Fruit fly (Drosophila melanogaster) whole organism, embryonic: ENCODE results near the gene RhoGAPp190.
A peak's percentile ranks its signal among the peaks of the same experiment; 100 is the strongest.

Experiments
- ATbp ChIP-seq: fragments of 200-800 bp; sonication (Bioruptor generic); optimal IDR thresholded peaks from 2 replicates; lab custom pipeline; 2017; ENCODE audit warnings: missing biosample characterization, mild to moderate bottlenecking, missing genetic modification characterization, missing genetic modification reagents
- Adf1 ChIP-seq: fragments of 200-800 bp; sonication (Bioruptor generic); IDR thresholded peaks from 2 replicates; pipeline ENCODE4 v1.3.6; 2022; ENCODE audit warnings: missing biosample characterization, missing genetic modification characterization
- Atf3 ChIP-seq: fragments of 200-800 bp; sonication (Bioruptor generic); optimal IDR thresholded peaks from 3 replicates; lab custom pipeline; 2016; ENCODE audit warnings: missing biosample characterization, missing genetic modification characterization
- CG12219 ChIP-seq: fragments of 200-800 bp; sonication (Bioruptor generic); optimal IDR thresholded peaks from 3 replicates; lab custom pipeline; 2018; ENCODE audit warnings: missing biosample characterization, mild to moderate bottlenecking, missing genetic modification characterization
- CG12769 ChIP-seq: fragments of 200-800 bp; sonication (Bioruptor generic); optimal IDR thresholded peaks from 2 replicates; lab custom pipeline; 2019; ENCODE audit warnings: missing biosample characterization, mild to moderate bottlenecking, missing genetic modification characterization, moderate library complexity
- CG15073 ChIP-seq: fragments of 200-800 bp; sonication (Bioruptor generic); optimal IDR thresholded peaks from 2 replicates; lab custom pipeline; 2016; ENCODE audit warnings: missing biosample characterization, missing genetic modification characterization
- CG17359 ChIP-seq: fragments of 200-800 bp; sonication (Bioruptor generic); optimal IDR thresholded peaks from 3 replicates; lab custom pipeline; 2018; ENCODE audit warnings: missing biosample characterization, mild to moderate bottlenecking, missing genetic modification characterization, moderate library complexity
- CG17385 ChIP-seq: fragments of 200-800 bp; sonication (Bioruptor generic); optimal IDR thresholded peaks from 3 replicates; lab custom pipeline; 2018; ENCODE audit warnings: missing biosample characterization, mild to moderate bottlenecking, missing genetic modification characterization
- CG2712 ChIP-seq: fragments of 200-800 bp; optimal IDR thresholded peaks from 3 replicates; lab custom pipeline; 2019; ENCODE audit warnings: missing biosample characterization, mild to moderate bottlenecking, missing genetic modification characterization, moderate library complexity
- CG31388 ChIP-seq: fragments of 200-800 bp; sonication (Bioruptor generic); optimal IDR thresholded peaks from 2 replicates; lab custom pipeline; 2016; ENCODE audit warnings: missing biosample characterization, missing genetic modification characterization
- CG3163 ChIP-seq: fragments of 200-800 bp; sonication (Bioruptor generic); optimal IDR thresholded peaks from 3 replicates; lab custom pipeline; 2016; ENCODE audit warnings: missing biosample characterization, missing genetic modification characterization
- CG32767 ChIP-seq: fragments of 200-800 bp; sonication (Bioruptor generic); IDR thresholded peaks from 2 replicates; pipeline ENCODE4 v1.3.6; 2022; ENCODE audit warnings: missing biosample characterization, missing genetic modification characterization
- CG34376 ChIP-seq: fragments of 200-800 bp; sonication (Bioruptor generic); optimal IDR thresholded peaks from 2 replicates; lab custom pipeline; 2018; ENCODE audit warnings: missing biosample characterization, mild to moderate bottlenecking, missing genetic modification characterization
- CG5180 ChIP-seq: fragments of 200-800 bp; sonication (Bioruptor generic); optimal IDR thresholded peaks from 3 replicates; lab custom pipeline; 2017; ENCODE audit warnings: missing biosample characterization, missing genetic modification characterization, mild to moderate bottlenecking, moderate library complexity, missing genetic modification reagents
- CHES-1-like ChIP-seq: fragments of 200-800 bp; sonication (Bioruptor generic); optimal IDR thresholded peaks from 2 replicates; lab custom pipeline; 2016; ENCODE audit warnings: missing biosample characterization, missing genetic modification characterization
- Dll ChIP-seq: fragments of 200-800 bp; sonication (Bioruptor generic); IDR thresholded peaks from 4 replicates; pipeline ENCODE4 v1.3.6; 2022; ENCODE audit warnings: missing biosample characterization, missing genetic modification characterization; ENCODE audit not compliant: partially characterized antibody
- Doc3 ChIP-seq: fragments of 200-800 bp; sonication (Bioruptor generic); IDR thresholded peaks from 3 replicates; pipeline ENCODE4 v1.3.6; 2022; ENCODE audit warnings: missing biosample characterization, missing genetic modification characterization; ENCODE audit not compliant: partially characterized antibody
- Drgx ChIP-seq: fragments of 200-800 bp; sonication (Bioruptor generic); IDR thresholded peaks from 2 replicates; pipeline ENCODE4 v1.3.6; 2022; ENCODE audit warnings: missing biosample characterization, missing genetic modification characterization
- E2f2 ChIP-seq: fragments of 200-800 bp; sonication (Bioruptor generic); IDR thresholded peaks from 2 replicates; pipeline ENCODE4 v1.3.6; 2022; ENCODE audit warnings: missing biosample characterization, missing genetic modification characterization
- HHEX ChIP-seq: fragments of 200-800 bp; sonication (Bioruptor generic); optimal IDR thresholded peaks from 3 replicates; lab custom pipeline; 2017; ENCODE audit warnings: missing biosample characterization, mild to moderate bottlenecking, missing genetic modification characterization, missing genetic modification reagents
- Hr39 ChIP-seq: fragments of >200 bp; optimal IDR thresholded peaks from 2 replicates; lab custom pipeline; 2017
- Hr51 ChIP-seq, 2 experiments: fragments of 200-800 bp; sonication (Bioruptor generic); optimal IDR thresholded peaks; 2 replicates in 1 of 2; 3 replicates in 1 of 2; lab custom pipeline; 2016 to 2018; ENCODE audit warnings: missing biosample characterization in 2 of 2, missing genetic modification characterization in 2 of 2, mild to moderate bottlenecking in 1 of 2, moderate library complexity in 1 of 2
- Meics ChIP-seq: fragments of 200-800 bp; sonication (Bioruptor generic); optimal IDR thresholded peaks from 2 replicates; lab custom pipeline; 2017; ENCODE audit warnings: missing biosample characterization, mild to moderate bottlenecking, missing genetic modification characterization
- Nf-YC ChIP-seq: fragments of 200-800 bp; optimal IDR thresholded peaks from 3 replicates; lab custom pipeline; 2019; ENCODE audit warnings: missing biosample characterization, mild to moderate bottlenecking, missing genetic modification characterization, moderate library complexity
- Pdp1 ChIP-seq, 2 experiments: fragments of 200-800 bp; sonication (Bioruptor generic); optimal IDR thresholded peaks; 3 replicates each; lab custom pipeline; 2016; ENCODE audit warnings: missing biosample characterization in 2 of 2, missing genetic modification characterization in 2 of 2, mild to moderate bottlenecking in 1 of 2, moderate library complexity in 1 of 2
- Six4 ChIP-seq: fragments of 200-800 bp; sonication (Bioruptor generic); optimal IDR thresholded peaks from 2 replicates; lab custom pipeline; 2016; ENCODE audit warnings: missing biosample characterization, missing genetic modification characterization
- Trl ChIP-seq, 3 experiments: fragments of >200 bp in 2 of 3; fragments of 200-800 bp in 1 of 3; sonication (Bioruptor generic) in 1 of 3; optimal IDR thresholded peaks; 2 replicates in 1 of 3; 3 replicates in 2 of 3; lab custom pipeline; 2016 to 2017; ENCODE audit warnings: missing biosample characterization in 1 of 3, missing genetic modification characterization in 1 of 3
- abd-A ChIP-seq: fragments of 200-800 bp; sonication (Bioruptor generic); optimal IDR thresholded peaks from 3 replicates; lab custom pipeline; 2019; ENCODE audit warnings: missing biosample characterization, mild to moderate bottlenecking, missing genetic modification characterization, moderate library complexity
- bbx ChIP-seq: fragments of 200-800 bp; sonication (Bioruptor generic); IDR thresholded peaks from 2 replicates; pipeline ENCODE4 v1.3.6; 2022; ENCODE audit warnings: missing biosample characterization, missing genetic modification characterization; ENCODE audit not compliant: partially characterized antibody
- btn ChIP-seq: fragments of 200-800 bp; sonication (Bioruptor generic); optimal IDR thresholded peaks from 2 replicates; lab custom pipeline; 2016; ENCODE audit warnings: missing biosample characterization, missing genetic modification characterization
- cg ChIP-seq: fragments of 200-800 bp; sonication (Bioruptor generic); optimal IDR thresholded peaks from 3 replicates; lab custom pipeline; 2019; ENCODE audit warnings: missing biosample characterization, mild to moderate bottlenecking, missing genetic modification characterization, moderate library complexity
- ems ChIP-seq: fragments of 200-800 bp; sonication (Bioruptor generic); optimal IDR thresholded peaks from 3 replicates; lab custom pipeline; 2016; ENCODE audit warnings: missing biosample characterization, missing genetic modification characterization
- gem ChIP-seq: fragments of 200-800 bp; sonication (Bioruptor generic); optimal IDR thresholded peaks from 2 replicates; lab custom pipeline; 2019; ENCODE audit warnings: missing biosample characterization, mild to moderate bottlenecking, missing genetic modification characterization, moderate library complexity
- hkb ChIP-seq, 2 experiments: fragments of 200-800 bp in 1 of 2; fragments of >200 bp in 1 of 2; sonication (Bioruptor generic) in 1 of 2; IDR thresholded peaks in 1 of 2; optimal IDR thresholded peaks in 1 of 2; 2 replicates each; pipeline versions ENCODE4 v1.3.6 to Lab custom; 2017 to 2022; ENCODE audit warnings: missing biosample characterization in 1 of 2, missing genetic modification characterization in 1 of 2
- kni ChIP-seq: fragments of 200-800 bp; sonication (Bioruptor generic); optimal IDR thresholded peaks from 3 replicates; lab custom pipeline; 2017; ENCODE audit warnings: mild to moderate bottlenecking, missing biosample characterization, missing genetic modification reagents, missing genetic modification characterization
- lilli ChIP-seq: fragments of 200-800 bp; sonication (Bioruptor generic); optimal IDR thresholded peaks from 3 replicates; lab custom pipeline; 2016; ENCODE audit warnings: missing biosample characterization, missing genetic modification characterization
- oc ChIP-seq: fragments of 200-800 bp; sonication (Bioruptor generic); optimal IDR thresholded peaks from 2 replicates; lab custom pipeline; 2018; ENCODE audit warnings: missing biosample characterization, mild to moderate bottlenecking, missing genetic modification characterization, moderate library complexity
- onecut ChIP-seq: fragments of 200-800 bp; sonication (Bioruptor generic); IDR thresholded peaks from 2 replicates; pipeline ENCODE4 v1.3.6; 2022; ENCODE audit warnings: missing biosample characterization, missing genetic modification characterization
- pros ChIP-seq: fragments of 200-800 bp; sonication (Bioruptor generic); optimal IDR thresholded peaks from 3 replicates; lab custom pipeline; 2019; ENCODE audit warnings: missing biosample characterization, mild to moderate bottlenecking, missing genetic modification characterization, moderate library complexity
- sens ChIP-seq: fragments of 200-800 bp; sonication (Bioruptor generic); peaks from one replicate; lab custom pipeline; 2016; ENCODE audit warnings: missing biosample characterization, missing genetic modification characterization
- seq ChIP-seq: fragments of 200-800 bp; sonication (Bioruptor generic); IDR thresholded peaks from 2 replicates; pipeline ENCODE4 v1.3.6; 2022; ENCODE audit warnings: missing biosample characterization, missing genetic modification characterization
- so ChIP-seq: fragments of 200-800 bp; sonication (Bioruptor generic); IDR thresholded peaks from 3 replicates; pipeline ENCODE4 v1.3.6; 2022; ENCODE audit warnings: missing biosample characterization, missing genetic modification characterization
- sqz ChIP-seq: fragments of 200-800 bp; sonication (Bioruptor generic); optimal IDR thresholded peaks from 3 replicates; lab custom pipeline; 2018; ENCODE audit warnings: missing biosample characterization, mild to moderate bottlenecking, missing genetic modification characterization
- sr ChIP-seq: fragments of 200-800 bp; sonication (Bioruptor generic); IDR thresholded peaks from 3 replicates; pipeline ENCODE4 v1.3.6; 2022; ENCODE audit warnings: missing biosample characterization, missing genetic modification characterization
- wdn ChIP-seq: fragments of 200-800 bp; sonication (Bioruptor generic); IDR thresholded peaks from 2 replicates; pipeline ENCODE4 v1.3.6; 2022; ENCODE audit warnings: missing biosample characterization, missing genetic modification characterization
- z ChIP-seq: fragments of 200-800 bp; sonication (Bioruptor generic); IDR thresholded peaks from 3 replicates; pipeline ENCODE4 v1.3.6; 2022; ENCODE audit warnings: missing biosample characterization, missing genetic modification characterization
- zen2 ChIP-seq: fragments of 200-800 bp; sonication (Bioruptor generic); IDR thresholded peaks from 3 replicates; pipeline ENCODE4 v1.3.6; 2022; ENCODE audit warnings: missing biosample characterization, missing genetic modification characterization; ENCODE audit not compliant: partially characterized antibody

Gene RhoGAPp190

DNA sequence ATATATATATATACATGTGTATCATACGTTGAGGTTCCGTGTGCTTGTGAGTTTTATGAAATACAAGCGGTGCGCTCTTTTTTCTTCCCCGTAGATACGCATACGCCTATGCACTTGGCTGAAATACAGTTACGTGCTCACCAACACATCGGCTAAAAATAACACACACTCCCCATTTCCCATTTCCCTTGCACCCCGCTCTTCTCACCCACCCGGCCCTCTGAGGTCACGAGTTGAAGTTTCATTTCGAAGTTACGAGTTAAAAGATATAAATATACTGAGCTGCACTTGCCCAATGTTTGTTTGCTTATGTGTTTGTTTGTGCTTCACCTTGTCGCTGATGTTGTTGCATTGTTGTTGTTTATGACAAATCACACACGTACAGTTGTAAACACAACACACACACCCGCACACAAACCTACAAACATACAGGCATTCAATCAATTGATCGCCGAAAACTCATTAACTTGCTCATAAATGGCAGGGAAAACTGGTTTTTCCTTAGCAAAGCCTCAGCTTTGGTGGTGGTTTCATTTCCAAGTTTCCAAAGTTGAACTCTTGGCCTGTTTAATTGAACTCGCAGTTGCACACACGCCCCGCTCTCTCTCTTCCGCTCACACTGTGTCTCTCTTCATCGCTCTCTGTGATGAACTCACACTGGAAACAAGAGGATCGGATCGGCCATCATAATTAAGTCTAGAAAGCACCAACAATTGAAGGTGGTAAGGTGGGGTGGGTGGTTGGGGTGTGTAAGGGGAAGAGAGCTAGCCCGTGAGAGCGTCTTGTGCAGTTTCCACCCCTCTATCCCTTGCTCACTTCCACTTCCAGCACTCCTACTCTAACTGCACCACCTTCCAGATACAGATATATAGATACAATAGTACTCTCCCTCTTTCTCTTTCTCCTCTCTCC is 6.1 kb upstream of the RhoGAPp190 start (continued):
- TF ChIP-seq ATbp (GFP tag; lab: Kevin White, UChicago) (peak; percentile 50), Nf-YC (tag; lab: Kevin White, UChicago) (peak; percentile 4), so (GFP tag; lab: Robert Waterston, UW) (0 out of 3 replicates have a peak, but pooled peaks have one; percentile 32), Dll (no peak), CHES-1-like (GFP tag; lab: Kevin White, UChicago) (peak; percentile 22), CG12769 (tag; lab: Kevin White, UChicago) (peak; percentile 66), pros (GFP tag; lab: Kevin White, UChicago) (peak; percentile 99), CG12219 (GFP tag; lab: Kevin White, UChicago) (peak; percentile 6), z (0 out of 3 replicates have a peak, but pooled peaks have one; percentile 8), ems (GFP tag; lab: Kevin White, UChicago) (no peak), Drgx (GFP tag; lab: Robert Waterston, UW) (0 out of 2 replicates have a peak, but pooled peaks have one; percentile 19), CG5180 (GFP tag; lab: Kevin White, UChicago) (no peak), E2f2 (GFP tag; lab: Robert Waterston, UW) (no peak), seq (GFP tag; lab: Robert Waterston, UW) (peak; percentile 80), wdn (GFP tag; lab: Robert Waterston, UW) (0 out of 2 replicates have a peak, but pooled peaks have one; percentile 10), abd-A (tag; lab: Kevin White, UChicago) (peak; percentile 36), oc (tag; lab: Kevin White, UChicago) (peak; percentile 30), Doc3 (GFP tag; lab: Robert Waterston, UW) (no peak), CG3163 (peak; percentile 19), cg (peak; percentile 74), Trl (optimal IDR thresholded peaks at IDR 0.05; lab: Kevin White, UChicago) (peak; percentile 86 to 94), Trl (GFP tag; optimal IDR thresholded peaks at IDR 0.05; lab: Kevin White, UChicago) (no peak), hkb (optimal IDR thresholded peaks at IDR 0.05; lab: Kevin White, UChicago) (no peak), hkb (GFP tag; IDR thresholded peaks at IDR 0.05; lab: Robert Waterston, UW) (peak; percentile 6; the same call in 1 of the 2 replicates), bbx (GFP tag; lab: Robert Waterston, UW) (0 out of 2 replicates have a peak, but pooled peaks have one; percentile 25), gem (tag; lab: Kevin White, UChicago) (no peak), Meics (GFP tag; lab: Kevin White, UChicago) (no peak), CG31388 (GFP tag; lab: Kevin White, UChicago) (no peak), CG15073 (GFP tag; lab: Kevin White, UChicago) (no peak), CG17359 (peak; percentile 4), kni (GFP tag; lab: Kevin White, UChicago) (peak; percentile 88), Hr51 (GFP tag; optimal IDR thresholded peaks at IDR 0.05; lab: Kevin White, UChicago) (no peak), HHEX (no peak), CG32767 (GFP tag; lab: Robert Waterston, UW) (0 out of 2 replicates have a peak, but pooled peaks have one; percentile 34), zen2 (no peak)

DNA sequence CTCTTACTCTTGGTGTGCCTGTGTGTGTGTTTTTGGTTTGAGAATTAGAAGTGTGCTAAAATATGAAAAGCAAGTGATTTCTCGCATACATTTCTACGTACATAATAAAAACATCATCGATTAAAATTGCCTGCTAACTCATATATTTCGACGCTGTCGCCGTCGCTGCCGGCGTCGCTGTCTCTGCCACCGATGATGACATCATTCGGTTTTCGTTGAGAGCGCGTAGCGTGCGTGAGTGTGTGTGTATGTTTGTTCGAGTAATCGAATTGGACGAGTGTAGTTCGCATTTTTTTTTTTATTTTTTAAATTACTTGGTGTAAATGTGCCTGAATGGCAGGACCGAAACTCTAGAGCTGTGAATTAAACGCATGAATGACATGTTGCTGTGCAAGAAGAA is 5.4 kb upstream of the RhoGAPp190 start:
- TF ChIP-seq Adf1 (GFP tag; lab: Robert Waterston, UW) = peak; percentile 93
- peak; percentile 27; the same call in 1 of the 2 replicates for TF ChIP-seq onecut (GFP tag; lab: Robert Waterston, UW)
- TF ChIP-seq CG34376 = peak; percentile 34
- TF ChIP-seq cg = peak; percentile 39
- TF ChIP-seq lilli (GFP tag; lab: Kevin White, UChicago) = no peak
- TF ChIP-seq CG17385 (GFP tag; lab: Kevin White, UChicago) = peak; percentile 58
- TF ChIP-seq Atf3 (GFP tag; lab: Kevin White, UChicago) = peak; percentile 20
- peak; percentile 44 for TF ChIP-seq sqz
- TF ChIP-seq sens = peak; percentile 1
- TF ChIP-seq Trl (optimal IDR thresholded peaks at IDR 0.05; lab: Kevin White, UChicago) = peak; percentile 17 to 63
- no peak for TF ChIP-seq Trl (GFP tag; optimal IDR thresholded peaks at IDR 0.05; lab: Kevin White, UChicago)
- TF ChIP-seq Hr39 (lab: Kevin White, UChicago) = no peak
- no peak for TF ChIP-seq btn (GFP tag; lab: Kevin White, UChicago)
- no peak for TF ChIP-seq wdn (GFP tag; lab: Robert Waterston, UW)
- TF ChIP-seq Pdp1 (GFP tag; optimal IDR thresholded peaks at IDR 0.05; lab: Kevin White, UChicago) = peak in 1 of 2 experiments; percentile 72
- TF ChIP-seq CG2712 (tag; lab: Kevin White, UChicago) = no peak
- TF ChIP-seq sr = no peak
- no peak for TF ChIP-seq Six4 (GFP tag; lab: Kevin White, UChicago)
